Fruit fly (Drosophila melanogaster): ENCODE data around the gene obst-E.
A peak's percentile ranks its signal among the peaks of the same experiment; 100 is the strongest.

obst-E gene

DNA sequence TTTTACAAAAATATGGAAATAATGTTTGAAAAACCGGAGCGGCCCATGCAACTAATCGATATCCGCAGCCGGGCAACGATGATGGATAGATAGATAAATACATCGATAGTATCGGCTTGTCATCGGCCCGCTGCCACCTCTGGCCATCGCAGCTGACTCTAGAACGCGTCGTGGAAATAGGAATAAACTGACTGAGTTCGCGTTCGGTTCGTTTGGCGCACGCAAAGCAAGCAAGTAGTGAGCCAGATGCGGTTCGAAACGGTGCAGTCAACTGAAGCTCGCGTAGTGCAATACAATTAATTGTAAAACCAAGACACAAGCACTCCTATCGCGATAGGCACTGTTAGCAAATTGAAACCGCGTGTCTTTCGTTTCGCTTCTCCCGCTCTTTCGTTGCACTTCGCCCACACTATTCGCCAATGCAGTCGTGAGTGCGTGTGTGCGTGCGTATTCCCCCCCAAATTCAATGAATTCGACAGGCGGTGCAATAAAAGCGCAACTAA lies 41.4 kb downstream of the obst-E start, which contains the start of gene CG11030:
Gene CG11030, plus strand, starts transcription at position 136 of the 503 bp plus-strand sequence.
- TF ChIP-seq bab1 (GFP tag; optimal IDR thresholded peaks at IDR 0.05) (peak; percentile 28), cic (GFP tag; optimal IDR thresholded peaks at IDR 0.05) (peak; percentile 44), Mnt (GFP tag; optimal IDR thresholded peaks at IDR 0.05) (peak; percentile 94), CG14711 (tag; optimal IDR thresholded peaks at IDR 0.05) (no peak), ovo (GFP tag; optimal IDR thresholded peaks at IDR 0.05) (peak; percentile 24), tj (GFP tag; optimal IDR thresholded peaks at IDR 0.05) (peak; percentile 82), kay (GFP tag; ENCODE audit: borderline replicate concordance) (no peak), CG7101 (tag; optimal IDR thresholded peaks at IDR 0.05) (no peak), pad (GFP tag; optimal IDR thresholded peaks at IDR 0.05) (no peak), CG1620 (GFP tag; optimal IDR thresholded peaks at IDR 0.05) (peak; percentile 20), Crg-1 (GFP tag; optimal IDR thresholded peaks at IDR 0.05) (peak; percentile 42)

dm6 chr2L:5723859-5724475 lies 42.0 kb downstream of the obst-E start:
- no peak for TF ChIP-seq toe (GFP tag; optimal IDR thresholded peaks at IDR 0.05)
- TF ChIP-seq bab1 (GFP tag; optimal IDR thresholded peaks at IDR 0.05): no peak
- TF ChIP-seq pad (GFP tag; optimal IDR thresholded peaks at IDR 0.05): no peak
- TF ChIP-seq Crg-1 (GFP tag; optimal IDR thresholded peaks at IDR 0.05): no peak

dm6 chr2L:5720407-5721228 lies 45.3 kb downstream of the obst-E start, which contains the start of the genes CG11149 and sip1:
Gene CG11149, minus strand, starts transcription at chr2L:5720899.
Gene sip1, plus strand, starts transcription at chr2L:5721051.
- TF ChIP-seq Clk (GFP tag; optimal IDR thresholded peaks at IDR 0.05) (no peak), pad (GFP tag; optimal IDR thresholded peaks at IDR 0.05) (no peak), Mnt (GFP tag; optimal IDR thresholded peaks at IDR 0.05) (no peak), CG5204 (GFP tag; optimal IDR thresholded peaks at IDR 0.05) (no peak), CG11617 (GFP tag; optimal IDR thresholded peaks at IDR 0.05) (no peak), kay (GFP tag; ENCODE audit: borderline replicate concordance) (peak; percentile 72), cic (GFP tag; optimal IDR thresholded peaks at IDR 0.05) (peak; percentile 20)

- no peak for TF ChIP-seq Crg-1 (GFP tag; optimal IDR thresholded peaks at IDR 0.05)
- no peak for TF ChIP-seq Clk (GFP tag; optimal IDR thresholded peaks at IDR 0.05)
- no peak for TF ChIP-seq Mnt (GFP tag; optimal IDR thresholded peaks at IDR 0.05)
- no peak for TF ChIP-seq cnc (optimal IDR thresholded peaks at IDR 0.05)
- no peak for TF ChIP-seq toe (GFP tag; optimal IDR thresholded peaks at IDR 0.05)
- TF ChIP-seq CG33017 (tag; optimal IDR thresholded peaks at IDR 0.05): no peak
- no peak for TF ChIP-seq CG7101 (tag; optimal IDR thresholded peaks at IDR 0.05)
- no peak for TF ChIP-seq CG11617 (GFP tag; optimal IDR thresholded peaks at IDR 0.05)
- TF ChIP-seq CG7045 (GFP tag; optimal IDR thresholded peaks at IDR 0.05): no peak
- no peak for TF ChIP-seq CG1620 (GFP tag; optimal IDR thresholded peaks at IDR 0.05)
- no peak for TF ChIP-seq CG5204 (GFP tag; optimal IDR thresholded peaks at IDR 0.05)
- no peak for TF ChIP-seq tj (GFP tag; optimal IDR thresholded peaks at IDR 0.05)
- no peak for TF ChIP-seq cic (GFP tag; optimal IDR thresholded peaks at IDR 0.05)
- TF ChIP-seq ovo (GFP tag; optimal IDR thresholded peaks at IDR 0.05): no peak
- TF ChIP-seq pad (GFP tag; optimal IDR thresholded peaks at IDR 0.05): no peak
Observed at dm6 chr2L:5716580-5716979, 49.4 kb downstream of the obst-E start, which contains the start of the genes CG14007 and CG34011. Gene CG14007, minus strand, starts transcription at chr2L:5716680. Gene CG34011, plus strand, starts transcription at chr2L:5716701.

All from whole organism, adult.